Fruit fly (Drosophila melanogaster): ENCODE data around the gene dpr14.

DNA sequence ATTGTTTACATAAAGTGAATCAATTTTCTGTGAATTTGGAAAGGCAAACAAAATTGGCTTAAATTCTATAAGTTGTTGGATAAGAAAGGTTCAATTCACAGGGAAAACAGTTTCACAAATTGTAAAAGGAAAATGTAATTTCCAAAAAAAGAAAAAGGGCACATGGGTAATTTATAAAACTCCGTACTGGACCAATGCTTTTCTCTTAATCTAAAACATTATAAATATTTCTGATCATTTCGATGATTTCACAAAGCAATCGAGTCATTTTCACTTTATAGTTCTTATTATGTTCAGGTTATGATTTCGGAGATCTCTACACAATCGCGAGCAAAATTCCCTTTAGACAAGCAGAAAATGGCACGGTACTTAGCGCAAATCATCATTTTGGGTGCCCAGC lies 50.2 kb downstream of the dpr14 start, which contains the start of gene CG1409:
- TF ChIP-seq CG13204 (GFP tag; optimal IDR thresholded peaks at IDR 0.05) = no peak
- TF ChIP-seq EcR (GFP tag; optimal IDR thresholded peaks at IDR 0.05) = no peak
- no peak for TF ChIP-seq CG34367 (tag; optimal IDR thresholded peaks at IDR 0.05)
- no peak for TF ChIP-seq fd96Ca (GFP tag; IDR thresholded peaks at IDR 0.05)
- TF ChIP-seq CG8301 (tag; optimal IDR thresholded peaks at IDR 0.05) = no peak
- no peak for TF ChIP-seq gl (tag; optimal IDR thresholded peaks at IDR 0.05)
- no peak for TF ChIP-seq Snoo (tag; optimal IDR thresholded peaks at IDR 0.05)
- no peak for TF ChIP-seq rn (GFP tag; IDR thresholded peaks at IDR 0.05)

Measured in whole organism, pupa.